Fruit fly (Drosophila melanogaster): Measurements from ENCODE around the gene qin.

qin gene

DNA sequence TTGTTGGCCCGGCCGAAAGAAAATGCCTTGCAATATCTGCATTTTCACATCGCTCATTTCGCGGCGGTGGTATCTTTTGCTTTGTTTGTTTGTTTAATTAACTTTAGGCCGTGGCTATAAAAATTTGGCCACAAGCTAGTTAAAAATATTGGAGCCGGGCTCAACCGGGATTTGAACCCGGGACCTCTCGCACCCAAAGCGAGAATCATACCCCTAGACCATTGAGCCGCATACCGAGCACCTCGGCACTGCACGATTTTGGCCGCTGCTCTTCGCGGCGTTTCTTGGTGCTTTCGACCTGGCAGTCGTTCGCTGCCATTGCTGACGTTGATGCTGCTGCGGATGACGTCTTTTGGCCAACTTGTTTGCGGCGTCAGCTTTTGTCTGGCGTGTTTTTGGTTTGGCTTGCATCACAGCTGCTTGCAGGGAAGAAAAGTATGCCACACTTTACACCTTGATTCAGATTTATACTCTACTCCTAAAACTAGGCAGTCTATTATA, 37.5 kb downstream of the qin start (continued):
- TF ChIP-seq chm (GFP tag; IDR thresholded peaks at IDR 0.05): no peak
- TF ChIP-seq eve (GFP tag; optimal IDR thresholded peaks at IDR 0.05): no peak
- no peak for TF ChIP-seq CG2889 (GFP tag; IDR thresholded peaks at IDR 0.05)
- no peak for TF ChIP-seq sug (tag; optimal IDR thresholded peaks at IDR 0.05)
- TF ChIP-seq fd3F (GFP tag; optimal IDR thresholded peaks at IDR 0.05): no peak
- peak; percentile 56; the same call in 2 of the 3 replicates for TF ChIP-seq CG7963 (GFP tag; IDR thresholded peaks at IDR 0.05; ENCODE audit: partially characterized antibody)
- no peak for TF ChIP-seq dpn (GFP tag; optimal IDR thresholded peaks at IDR 0.05)
- no peak for TF ChIP-seq CG18476 (GFP tag; optimal IDR thresholded peaks at IDR 0.05)
- TF ChIP-seq zen2 (GFP tag; IDR thresholded peaks at IDR 0.05; ENCODE audit: partially characterized antibody): 0 out of 3 replicates have a peak, but pooled peaks have one; percentile 14
- TF ChIP-seq br (optimal IDR thresholded peaks at IDR 0.05): no peak
- no peak for TF ChIP-seq CG12104 (GFP tag; optimal IDR thresholded peaks at IDR 0.05)
- no peak for TF ChIP-seq cwo (GFP tag; optimal IDR thresholded peaks at IDR 0.05)
- TF ChIP-seq CG10267 (tag; optimal IDR thresholded peaks at IDR 0.05): no peak
- TF ChIP-seq scrt (GFP tag; optimal IDR thresholded peaks at IDR 0.05): no peak
- TF ChIP-seq chn (GFP tag; optimal IDR thresholded peaks at IDR 0.05): no peak
- TF ChIP-seq emc (GFP tag; optimal IDR thresholded peaks at IDR 0.05): no peak
- peak; percentile 55; the same call in 1 of the 2 replicates for TF ChIP-seq amos (GFP tag; IDR thresholded peaks at IDR 0.05; ENCODE audit: partially characterized antibody)
- TF ChIP-seq CG14965 (GFP tag; optimal IDR thresholded peaks at IDR 0.05; ENCODE audit: borderline replicate concordance): no peak
- TF ChIP-seq CG8281 (tag; optimal IDR thresholded peaks at IDR 0.05): no peak
- no peak for TF ChIP-seq CG10543 (GFP tag; optimal IDR thresholded peaks at IDR 0.05)
- TF ChIP-seq CG30403 (GFP tag; optimal IDR thresholded peaks at IDR 0.05): no peak
- TF ChIP-seq CG10321 (GFP tag; IDR thresholded peaks at IDR 0.05): no peak
- TF ChIP-seq CG7372 (GFP tag; IDR thresholded peaks at IDR 0.05): no peak
- no peak for TF ChIP-seq tap (tag; optimal IDR thresholded peaks at IDR 0.05)
- TF ChIP-seq HLH4C (GFP tag; IDR thresholded peaks at IDR 0.05; ENCODE audit: partially characterized antibody): peak; percentile 78
- no peak for TF ChIP-seq CG17359 (tag; optimal IDR thresholded peaks at IDR 0.05)
- TF ChIP-seq Aef1 (GFP tag; IDR thresholded peaks at IDR 0.05): no peak
- no peak for TF ChIP-seq kay (GFP tag; optimal IDR thresholded peaks at IDR 0.05)
- no peak for TF ChIP-seq disco-r (GFP tag; optimal IDR thresholded peaks at IDR 0.05)
- TF ChIP-seq CG10565 (GFP tag; optimal IDR thresholded peaks at IDR 0.05): no peak
- no peak for TF ChIP-seq B-H1 (GFP tag; IDR thresholded peaks at IDR 0.05)
- no peak for TF ChIP-seq CG15269 (tag; optimal IDR thresholded peaks at IDR 0.05)
- 0 out of 2 replicates have a peak, but pooled peaks have one; percentile 8 for TF ChIP-seq CG14014 (GFP tag; IDR thresholded peaks at IDR 0.05)
- TF ChIP-seq nau (GFP tag; optimal IDR thresholded peaks at IDR 0.05): no peak
- TF ChIP-seq CG8924 (tag; optimal IDR thresholded peaks at IDR 0.05): no peak
- TF ChIP-seq CG4404 (GFP tag; IDR thresholded peaks at IDR 0.05): no peak
- no peak for TF ChIP-seq CG33557 (GFP tag; optimal IDR thresholded peaks at IDR 0.05)
- no peak for TF ChIP-seq CG6765 (GFP tag; optimal IDR thresholded peaks at IDR 0.05)
- no peak for TF ChIP-seq pita (GFP tag; optimal IDR thresholded peaks at IDR 0.05)
- no peak for TF ChIP-seq odd (GFP tag; optimal IDR thresholded peaks at IDR 0.05)
- TF ChIP-seq CG7745 (tag; optimal IDR thresholded peaks at IDR 0.05): no peak
- no peak for TF ChIP-seq gem (tag; optimal IDR thresholded peaks at IDR 0.05)
- TF ChIP-seq H2.0 (GFP tag; IDR thresholded peaks at IDR 0.05): no peak
- no peak for TF ChIP-seq grn (GFP tag; optimal IDR thresholded peaks at IDR 0.05)
- TF ChIP-seq cad (GFP tag; optimal IDR thresholded peaks at IDR 0.05): no peak
- TF ChIP-seq ERR (GFP tag; optimal IDR thresholded peaks at IDR 0.05): no peak
- TF ChIP-seq HLHmδ (GFP tag; optimal IDR thresholded peaks at IDR 0.05): no peak
- TF ChIP-seq CG9215 (GFP tag; IDR thresholded peaks at IDR 0.05): no peak
- 0 out of 3 replicates have a peak, but pooled peaks have one; percentile 20 for TF ChIP-seq row (GFP tag; IDR thresholded peaks at IDR 0.05)
- no peak for TF ChIP-seq ac (GFP tag; optimal IDR thresholded peaks at IDR 0.05)
- TF ChIP-seq Bdp1 (GFP tag; optimal IDR thresholded peaks at IDR 0.05): peak; percentile 98

Data from whole organism, embryonic.